Worm (Caenorhabditis elegans) whole organism, young adult: Measurements from ENCODE around the gene Y69A2AR.46.

Source experiments
- B0336.3 ChIP-seq: fragments of 200-800 bp; sonication (Bioruptor generic); IDR thresholded peaks from 2 replicates; pipeline ENCODE4 v1.3.6; 2022; ENCODE audit warnings: missing genetic modification characterization, missing compliant biosample characterization
- D2030.7 ChIP-seq: fragments of 200-800 bp; sonication (Bioruptor generic); IDR thresholded peaks from 2 replicates; pipeline ENCODE4 v1.3.6; 2022; ENCODE audit warnings: missing genetic modification reagents, missing genetic modification characterization, missing compliant biosample characterization
- F10E7.11 ChIP-seq: sonication (generic microtip); optimal IDR thresholded peaks from 2 replicates; lab custom pipeline; 2017; ENCODE audit warnings: mild to moderate bottlenecking, missing genetic modification characterization, moderate library complexity, missing compliant biosample characterization
- F33H1.4 ChIP-seq: fragments of 200-800 bp; sonication (Bioruptor generic); IDR thresholded peaks from 2 replicates; pipeline ENCODE4 v1.3.6; 2022; ENCODE audit warnings: missing genetic modification reagents, missing genetic modification characterization, missing compliant biosample characterization
- F52B5.7 ChIP-seq: sonication (generic microtip); optimal IDR thresholded peaks from 2 replicates; lab custom pipeline; 2016; ENCODE audit warnings: mild to moderate bottlenecking, missing genetic modification characterization, missing compliant biosample characterization
- K11D2.4 ChIP-seq: fragments of 200-800 bp; sonication (Bioruptor generic); IDR thresholded peaks from 2 replicates; pipeline ENCODE4 v1.3.6; 2022; ENCODE audit warnings: missing genetic modification reagents, missing genetic modification characterization, missing compliant biosample characterization
- T07F8.4 ChIP-seq: sonication (generic microtip); optimal IDR thresholded peaks from 2 replicates; lab custom pipeline; 2016; ENCODE audit warnings: mild to moderate bottlenecking, missing genetic modification characterization, moderate library complexity, missing compliant biosample characterization
- Y53G8AR.9 ChIP-seq: fragments of 200-800 bp; sonication (Bioruptor generic); conservative IDR thresholded peaks from 2 replicates; pipeline ENCODE4 v1.3.6; 2022; ENCODE audit warnings: missing genetic modification reagents, missing genetic modification characterization, missing compliant biosample characterization
- Y56A3A.18 ChIP-seq: fragments of 200-800 bp; sonication (Bioruptor generic); IDR thresholded peaks from 2 replicates; pipeline ENCODE4 v1.3.6; 2022; ENCODE audit warnings: missing genetic modification reagents, missing genetic modification characterization, missing compliant biosample characterization
- Y67H2A.10 ChIP-seq: fragments of 200-800 bp; sonication (Bioruptor generic); conservative IDR thresholded peaks from 2 replicates; pipeline ENCODE4 v1.3.6; 2022; ENCODE audit warnings: missing genetic modification reagents, missing genetic modification characterization, missing compliant biosample characterization
- ZK185.1 ChIP-seq: sonication (generic microtip); optimal IDR thresholded peaks from 2 replicates; lab custom pipeline; 2016; ENCODE audit warnings: mild to moderate bottlenecking, missing genetic modification characterization, missing compliant biosample characterization; ENCODE audit not compliant: poor library complexity, severe bottlenecking
- akir-1 ChIP-seq: fragments of 200-800 bp; sonication (Bioruptor generic); optimal IDR thresholded peaks from 2 replicates; lab custom pipeline; 2018; ENCODE audit warnings: mild to moderate bottlenecking, missing genetic modification characterization, moderate library complexity, missing compliant biosample characterization
- ama-1 ChIP-seq, 3 experiments: fragments of 150-350 bp in 1 of 3; sonication (generic microtip) in 2 of 3; optimal IDR thresholded peaks; 2 replicates each; lab custom pipeline; 2014 to 2018; ENCODE audit warnings: missing biosample characterization in 2 of 3, missing genetic modification characterization in 2 of 3, missing genetic modification reagents in 2 of 3
- aptf-2 ChIP-seq: fragments of 200-800 bp; sonication (Bioruptor generic); conservative IDR thresholded peaks from 2 replicates; pipeline ENCODE4 v1.3.6; 2022; ENCODE audit warnings: missing genetic modification reagents, missing genetic modification characterization, missing compliant biosample characterization
- atf-7 ChIP-seq: sonication (generic microtip); optimal IDR thresholded peaks from 2 replicates; lab custom pipeline; 2017; ENCODE audit warnings: mild to moderate bottlenecking, missing genetic modification characterization, missing compliant biosample characterization
- athp-1 ChIP-seq: sonication (generic microtip); optimal IDR thresholded peaks from 2 replicates; lab custom pipeline; 2017; ENCODE audit warnings: mild to moderate bottlenecking, missing genetic modification characterization, missing compliant biosample characterization
- attf-3 ChIP-seq: fragments of 200-800 bp; sonication (Bioruptor generic); conservative IDR thresholded peaks from 2 replicates; pipeline ENCODE4 v1.3.6; 2022; ENCODE audit warnings: missing genetic modification reagents, missing genetic modification characterization, missing compliant biosample characterization
- cebp-2 ChIP-seq: fragments of 200-800 bp; sonication (Bioruptor generic); IDR thresholded peaks from 2 replicates; pipeline ENCODE4 v1.3.6; 2022; ENCODE audit warnings: missing genetic modification characterization, missing compliant biosample characterization
- ceh-58 ChIP-seq: fragments of 200-800 bp; sonication (Bioruptor generic); IDR thresholded peaks from 2 replicates; pipeline ENCODE4 v1.3.6; 2022; ENCODE audit warnings: missing genetic modification characterization, missing compliant biosample characterization
- ceh-79 ChIP-seq: sonication (generic microtip); optimal IDR thresholded peaks from 2 replicates; lab custom pipeline; 2017; ENCODE audit warnings: mild to moderate bottlenecking, missing genetic modification characterization, missing compliant biosample characterization
- dox-1 ChIP-seq: fragments of 200-800 bp; sonication (Bioruptor generic); IDR thresholded peaks from 2 replicates; pipeline ENCODE4 v1.3.6; 2022; ENCODE audit warnings: missing genetic modification reagents, missing genetic modification characterization, missing compliant biosample characterization
- dpl-1 ChIP-seq: fragments of 150-350 bp; optimal IDR thresholded peaks from 2 replicates; lab custom pipeline; 2014; ENCODE audit warnings: missing biosample characterization, missing genetic modification reagents, missing genetic modification characterization
- efl-1 ChIP-seq: fragments of 150-350 bp; optimal IDR thresholded peaks from 2 replicates; lab custom pipeline; 2014; ENCODE audit warnings: missing biosample characterization, missing genetic modification reagents, missing genetic modification characterization
- egrh-3 ChIP-seq: fragments of 200-800 bp; sonication (Bioruptor generic); IDR thresholded peaks from 2 replicates; pipeline ENCODE4 v1.3.6; 2022; ENCODE audit warnings: missing genetic modification reagents, missing genetic modification characterization, missing compliant biosample characterization
- ets-4 ChIP-seq: fragments of 200-800 bp; sonication (Bioruptor generic); optimal IDR thresholded peaks from 2 replicates; lab custom pipeline; 2018; ENCODE audit warnings: mild to moderate bottlenecking, missing genetic modification characterization, missing compliant biosample characterization
- hmg-1.2 ChIP-seq: fragments of 200-800 bp; sonication (Bioruptor generic); IDR thresholded peaks from 2 replicates; pipeline ENCODE4 v1.3.6; 2022; ENCODE audit warnings: missing genetic modification reagents, missing genetic modification characterization, missing compliant biosample characterization
- hsf-1 ChIP-seq: fragments of 200-800 bp; sonication (Bioruptor generic); IDR thresholded peaks from 2 replicates; pipeline ENCODE4 v1.3.6; 2022; ENCODE audit warnings: missing genetic modification reagents, missing genetic modification characterization, missing compliant biosample characterization
- lag-1 ChIP-seq: fragments of 200-800 bp; sonication (Bioruptor generic); IDR thresholded peaks from 2 replicates; pipeline ENCODE4 v1.3.6; 2022; ENCODE audit warnings: missing genetic modification reagents, missing genetic modification characterization, missing compliant biosample characterization
- let-607 ChIP-seq, 2 experiments: fragments of 200-800 bp in 1 of 2; sonication (Bioruptor generic) in 1 of 2; sonication (generic microtip) in 1 of 2; optimal IDR thresholded peaks; 2 replicates each; lab custom pipeline; 2016 to 2018; ENCODE audit warnings: mild to moderate bottlenecking in 2 of 2, missing compliant biosample characterization in 2 of 2, missing genetic modification characterization in 2 of 2, moderate library complexity in 2 of 2, missing genotype in 1 of 2
- lin-26 ChIP-seq: fragments of 200-800 bp; sonication (Bioruptor generic); IDR thresholded peaks from 2 replicates; pipeline ENCODE4 v1.3.6; 2022; ENCODE audit warnings: missing genetic modification reagents, missing genetic modification characterization, missing compliant biosample characterization
- lin-35 ChIP-seq, 3 experiments: fragments of 150-350 bp in 2 of 3; sonication (generic microtip) in 1 of 3; optimal IDR thresholded peaks; 2 replicates each; lab custom pipeline; 2014 to 2018; ENCODE audit warnings: missing biosample characterization in 3 of 3, missing genetic modification characterization in 3 of 3, missing genetic modification reagents in 3 of 3
- lir-1 ChIP-seq: fragments of 200-800 bp; sonication (Bioruptor generic); conservative IDR thresholded peaks from 2 replicates; pipeline ENCODE4 v1.3.6; 2022; ENCODE audit warnings: missing genetic modification reagents, missing genetic modification characterization, missing compliant biosample characterization
- madf-6 ChIP-seq: fragments of 200-800 bp; sonication (Bioruptor generic); IDR thresholded peaks from 2 replicates; pipeline ENCODE4 v1.3.6; 2022; ENCODE audit warnings: missing genetic modification reagents, missing genetic modification characterization, missing compliant biosample characterization
- mes-4 ChIP-seq: sonication (generic microtip); optimal IDR thresholded peaks from 2 replicates; lab custom pipeline; 2016; ENCODE audit warnings: missing genotype, missing genetic modification characterization, missing compliant biosample characterization
- nfyb-1 ChIP-seq: fragments of 200-800 bp; sonication (Bioruptor generic); IDR thresholded peaks from 2 replicates; pipeline ENCODE4 v1.3.6; 2022; ENCODE audit warnings: missing genetic modification reagents, missing genetic modification characterization, missing compliant biosample characterization
- nhr-120 ChIP-seq: fragments of 200-800 bp; sonication (Bioruptor generic); IDR thresholded peaks from 2 replicates; pipeline ENCODE4 v1.3.6; 2022; ENCODE audit warnings: missing genetic modification characterization, missing compliant biosample characterization
- nhr-27 ChIP-seq: fragments of 200-800 bp; sonication (Bioruptor generic); optimal IDR thresholded peaks from 2 replicates; lab custom pipeline; 2018; ENCODE audit warnings: mild to moderate bottlenecking, missing genetic modification characterization, moderate library complexity, missing compliant biosample characterization
- nhr-80 ChIP-seq: sonication (generic microtip); optimal IDR thresholded peaks from 2 replicates; lab custom pipeline; 2016; ENCODE audit warnings: missing genetic modification characterization, missing compliant biosample characterization
- sea-2 ChIP-seq: fragments of 200-800 bp; sonication (Bioruptor generic); IDR thresholded peaks from 2 replicates; pipeline ENCODE4 v1.3.6; 2022; ENCODE audit warnings: missing genetic modification characterization, missing compliant biosample characterization
- snpc-1.3 ChIP-seq: sonication (generic microtip); optimal IDR thresholded peaks from 2 replicates; lab custom pipeline; 2017; ENCODE audit warnings: missing genetic modification characterization, mild to moderate bottlenecking, missing compliant biosample characterization, antibody characterized with exemption, moderate library complexity, missing genotype, missing genetic modification reagents; ENCODE audit not compliant: insufficient read depth
- sptf-2 ChIP-seq: fragments of 200-800 bp; sonication (Bioruptor generic); optimal IDR thresholded peaks from 2 replicates; lab custom pipeline; 2018; ENCODE audit warnings: mild to moderate bottlenecking, missing genetic modification characterization, missing compliant biosample characterization
- xnd-1 ChIP-seq: sonication (generic microtip); optimal IDR thresholded peaks from 2 replicates; lab custom pipeline; 2016; ENCODE audit warnings: missing genotype, missing genetic modification reagents, missing genetic modification characterization, missing compliant biosample characterization
- zfh-2 ChIP-seq: fragments of 200-800 bp; sonication (Bioruptor generic); conservative IDR thresholded peaks from 2 replicates; pipeline ENCODE4 v1.3.6; 2022; ENCODE audit warnings: missing genetic modification reagents, missing genetic modification characterization, missing compliant biosample characterization
- ztf-18 ChIP-seq: sonication (generic microtip); optimal IDR thresholded peaks from 2 replicates; lab custom pipeline; 2016; ENCODE audit warnings: missing genotype, mild to moderate bottlenecking, missing genetic modification characterization, missing compliant biosample characterization
- ztf-25 ChIP-seq: fragments of 200-800 bp; sonication (Bioruptor generic); IDR thresholded peaks from 2 replicates; pipeline ENCODE4 v1.3.6; 2022; ENCODE audit warnings: missing genetic modification reagents, missing genetic modification characterization, missing compliant biosample characterization
- ztf-26 ChIP-seq: sonication (generic microtip); optimal IDR thresholded peaks from 2 replicates; lab custom pipeline; 2017; ENCODE audit warnings: missing genetic modification characterization, missing compliant biosample characterization
- ztf-28 ChIP-seq: fragments of 200-800 bp; sonication (Bioruptor generic); IDR thresholded peaks from 2 replicates; pipeline ENCODE4 v1.3.6; 2022; ENCODE audit warnings: missing genetic modification reagents, missing genetic modification characterization, missing compliant biosample characterization

Y69A2AR.46 gene

DNA sequence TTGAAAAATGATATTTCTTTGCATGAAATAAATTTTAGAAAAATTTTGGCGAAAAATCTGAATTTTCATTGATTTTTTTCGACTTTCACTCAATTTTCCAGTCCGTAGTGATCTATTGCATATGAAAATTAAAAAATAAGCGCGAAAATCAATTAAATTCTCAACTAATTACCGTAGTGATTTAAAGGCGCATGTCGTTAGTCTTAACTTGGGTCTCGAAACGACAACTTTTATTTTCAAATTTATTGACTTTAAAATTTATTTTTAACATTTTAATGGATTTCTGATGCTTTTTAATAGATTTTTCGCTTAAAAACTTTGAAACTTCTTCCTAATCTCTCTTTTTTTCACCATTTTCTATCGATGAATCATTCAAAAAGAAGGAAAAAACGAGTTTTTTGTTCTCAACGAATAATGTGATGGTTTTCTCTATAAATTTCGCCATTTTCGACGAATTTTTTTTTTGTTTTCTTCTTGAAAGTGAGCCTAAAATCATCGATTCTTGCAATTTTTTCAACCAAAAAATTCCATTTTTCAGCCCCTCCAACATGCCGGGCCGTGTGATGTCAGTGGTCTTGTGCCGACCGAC is 46.1 kb downstream of the Y69A2AR.46 start, which contains the start of gene vamp-7 (continued):
- TF ChIP-seq ets-4 (no peak), Y56A3A.18 (GFP tag; lab: Robert Waterston, UW) (no peak), ama-1 (optimal IDR thresholded peaks at IDR 0.05; lab: Kevin White, UChicago) (no peak), ama-1 (GFP tag; optimal IDR thresholded peaks at IDR 0.05; lab: Kevin White, UChicago) (no peak), dox-1 (GFP tag; lab: Robert Waterston, UW) (no peak), attf-3 (GFP tag; lab: Robert Waterston, UW) (peak; percentile 55; the same call in 1 of the 2 replicates), B0336.3 (GFP tag; lab: Robert Waterston, UW) (0 out of 2 replicates have a peak, but pooled peaks have one; percentile 15), ceh-79 (tag; lab: Kevin White, UChicago) (no peak), nhr-27 (no peak), lag-1 (no peak), ztf-28 (no peak), mes-4 (tag; lab: Kevin White, UChicago) (no peak), sptf-2 (no peak), ztf-25 (GFP tag; lab: Robert Waterston, UW) (0 out of 2 replicates have a peak, but pooled peaks have one; percentile 29), cebp-2 (GFP tag; lab: Robert Waterston, UW) (no peak), dpl-1 (peak; percentile 55), ZK185.1 (tag; lab: Kevin White, UChicago) (no peak), Y53G8AR.9 (GFP tag; lab: Robert Waterston, UW) (no peak), ztf-18 (tag; lab: Kevin White, UChicago) (no peak), lin-35 (GFP tag; optimal IDR thresholded peaks at IDR 0.05; lab: Kevin White, UChicago) (no peak), ztf-26 (tag; lab: Kevin White, UChicago) (no peak), egrh-3 (GFP tag; lab: Robert Waterston, UW) (no peak), nfyb-1 (GFP tag; lab: Robert Waterston, UW) (no peak), xnd-1 (tag; lab: Kevin White, UChicago) (peak; percentile 91), F10E7.11 (tag; lab: Kevin White, UChicago) (peak; percentile 49), K11D2.4 (GFP tag; lab: Robert Waterston, UW) (no peak), atf-7 (tag; lab: Kevin White, UChicago) (no peak), sea-2 (no peak), aptf-2 (GFP tag; lab: Robert Waterston, UW) (no peak), madf-6 (GFP tag; lab: Robert Waterston, UW) (peak; percentile 94), F52B5.7 (no peak), Y67H2A.10 (GFP tag; lab: Robert Waterston, UW) (no peak)

DNA sequence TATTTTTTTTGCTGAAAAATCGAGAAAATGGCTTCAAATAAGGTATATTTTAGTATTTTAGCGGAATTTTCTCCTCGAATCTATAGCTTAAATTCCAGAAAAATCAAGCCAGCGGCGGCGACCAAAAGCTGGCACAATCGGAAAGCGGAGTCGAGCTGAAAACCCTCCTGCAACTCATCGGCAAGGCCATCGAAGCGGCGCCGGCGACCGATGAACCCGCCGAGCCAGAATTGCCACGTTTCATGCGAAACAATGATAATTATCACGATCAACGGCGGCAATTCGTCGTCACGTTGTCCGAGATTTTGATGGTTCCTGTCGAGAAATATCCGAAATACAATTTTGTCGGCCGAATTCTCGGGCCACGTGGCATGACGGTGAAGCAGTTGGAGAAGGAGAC is 49.0 kb downstream of the Y69A2AR.46 start, which contains the start of gene Y69A2AR.32:
Gene Y69A2AR.32, plus strand, starts transcription at position 28 of the 400 bp plus-strand sequence.
- TF ChIP-seq akir-1 (GFP tag; lab: Kevin White, UChicago) (no peak), lin-26 (no peak), T07F8.4 (tag; lab: Kevin White, UChicago) (no peak), egrh-3 (GFP tag; lab: Robert Waterston, UW) (peak; percentile 30; the same call in 1 of the 2 replicates), D2030.7 (GFP tag; lab: Robert Waterston, UW) (no peak), ceh-79 (tag; lab: Kevin White, UChicago) (no peak), athp-1 (tag; lab: Kevin White, UChicago) (no peak), hmg-1.2 (no peak), ceh-58 (GFP tag; lab: Robert Waterston, UW) (no peak), efl-1 (GFP tag; lab: Kevin White, UChicago) (no peak), cebp-2 (GFP tag; lab: Robert Waterston, UW) (no peak), zfh-2 (GFP tag; lab: Robert Waterston, UW) (peak; percentile 74; the same call in 1 of the 2 replicates), nfyb-1 (GFP tag; lab: Robert Waterston, UW) (0 out of 2 replicates have a peak, but pooled peaks have one; percentile 14), let-607 (tag; optimal IDR thresholded peaks at IDR 0.05; lab: Kevin White, UChicago) (no peak), F33H1.4 (GFP tag; lab: Robert Waterston, UW) (no peak), lir-1 (GFP tag; lab: Robert Waterston, UW) (no peak), Y53G8AR.9 (GFP tag; lab: Robert Waterston, UW) (no peak), attf-3 (GFP tag; lab: Robert Waterston, UW) (no peak), nhr-80 (no peak), snpc-1.3 (tag; lab: Kevin White, UChicago) (no peak), hsf-1 (no peak), B0336.3 (GFP tag; lab: Robert Waterston, UW) (peak; percentile 52; the same call in 1 of the 2 replicates), nhr-120 (GFP tag; lab: Robert Waterston, UW) (no peak), mes-4 (tag; lab: Kevin White, UChicago) (no peak)
